Worm (Caenorhabditis elegans) whole organism, young adult: Measurements from ENCODE around the gene gnrr-7.

Experiments used
- F23B12.7 ChIP-seq: sonication (generic microtip); optimal IDR thresholded peaks from 2 replicates; lab custom pipeline; 2017; ENCODE audit warnings: missing genetic modification characterization, mild to moderate bottlenecking, missing compliant biosample characterization, antibody characterized with exemption, moderate library complexity; ENCODE audit not compliant: insufficient read depth
- T26A5.8 ChIP-seq: sonication (generic microtip); optimal IDR thresholded peaks from 2 replicates; lab custom pipeline; 2016; ENCODE audit warnings: missing genetic modification characterization, missing compliant biosample characterization
- athp-1 ChIP-seq: sonication (generic microtip); optimal IDR thresholded peaks from 2 replicates; lab custom pipeline; 2017; ENCODE audit warnings: mild to moderate bottlenecking, missing genetic modification characterization, missing compliant biosample characterization
- unc-62 ChIP-seq: fragments of 150-350 bp; optimal IDR thresholded peaks from 2 replicates; lab custom pipeline; 2014; ENCODE audit warnings: missing biosample characterization, missing genetic modification reagents, missing genetic modification characterization
- xnd-1 ChIP-seq: sonication (generic microtip); optimal IDR thresholded peaks from 2 replicates; lab custom pipeline; 2016; ENCODE audit warnings: missing genotype, missing genetic modification reagents, missing genetic modification characterization, missing compliant biosample characterization

ce11 chrX:11196741-11197140, 11.1 kb downstream of the gnrr-7 start, which contains the start of gene C34F6.1:
- no peak for TF ChIP-seq athp-1 (tag; lab: Kevin White, UChicago)
- TF ChIP-seq xnd-1 (tag; lab: Kevin White, UChicago) = no peak
- TF ChIP-seq T26A5.8 = no peak
- TF ChIP-seq unc-62 (GFP tag; lab: Kevin White, UChicago) = no peak
- TF ChIP-seq F23B12.7 (tag; lab: Kevin White, UChicago) = no peak
